Fruit fly (Drosophila melanogaster): ENCODE results near the gene FER.
A peak's percentile ranks its signal among the peaks of the same experiment; 100 is the strongest.

FER gene

DNA sequence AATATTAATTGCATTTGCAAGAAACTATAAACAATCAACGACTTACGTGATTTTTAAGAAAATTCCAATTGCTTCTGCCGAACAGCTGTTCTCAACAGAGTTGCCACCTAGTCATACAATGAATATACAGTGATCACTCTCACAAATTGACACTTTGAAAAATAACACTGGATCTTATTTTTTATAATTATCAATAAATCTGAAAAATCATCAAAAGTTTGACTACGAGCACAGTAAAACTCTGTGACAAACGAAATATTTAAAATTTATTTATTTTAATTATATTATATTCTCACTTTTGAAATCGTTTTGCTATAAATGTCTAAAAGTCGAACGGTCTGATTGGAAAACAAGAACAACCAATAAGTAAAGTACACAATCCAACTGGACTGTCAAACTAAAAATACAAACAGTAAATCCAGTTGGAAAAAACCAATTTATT, 5.6 kb upstream of the FER start, which contains the start of gene CG34117:
Gene CG34117, minus strand, starts transcription at position 103 of the 442 bp plus-strand sequence.
- TF ChIP-seq ap (GFP tag; IDR thresholded peaks at IDR 0.05) (peak; percentile 42; the same call in 1 of the 2 replicates), CG2875 (GFP tag; optimal IDR thresholded peaks at IDR 0.05) (peak; percentile 48), Blimp-1 (GFP tag; optimal IDR thresholded peaks at IDR 0.05) (peak; percentile 76), CG17359 (tag; optimal IDR thresholded peaks at IDR 0.05) (peak; percentile 86), schlank (tag; optimal IDR thresholded peaks at IDR 0.05) (peak; percentile 54), bcd (GFP tag; optimal IDR thresholded peaks at IDR 0.05) (peak; percentile 61), YL-1 (GFP tag; optimal IDR thresholded peaks at IDR 0.05) (peak; percentile 59), ERR (GFP tag; optimal IDR thresholded peaks at IDR 0.05) (peak; percentile 16), CG12769 (tag; optimal IDR thresholded peaks at IDR 0.05) (peak; percentile 68), insv (GFP tag; optimal IDR thresholded peaks at IDR 0.05) (peak; percentile 80 to 100), CG8924 (tag; optimal IDR thresholded peaks at IDR 0.05) (peak; percentile 88), danr (GFP tag; IDR thresholded peaks at IDR 0.05) (0 out of 2 replicates have a peak, but pooled peaks have one; percentile 31), sima (GFP tag; optimal IDR thresholded peaks at IDR 0.05) (no peak), ac (GFP tag; optimal IDR thresholded peaks at IDR 0.05) (no peak), hb (GFP tag; IDR thresholded peaks at IDR 0.05; ENCODE audit: partially characterized antibody) (no peak), CG17829 (tag; optimal IDR thresholded peaks at IDR 0.05) (peak; percentile 89), zf30C (GFP tag; optimal IDR thresholded peaks at IDR 0.05) (peak; percentile 2), sd (tag; optimal IDR thresholded peaks at IDR 0.05) (peak; percentile 89), CG15601 (tag; optimal IDR thresholded peaks at IDR 0.05) (peak; percentile 71), ham (GFP tag; IDR thresholded peaks at IDR 0.05) (peak; percentile 33; the same call in 1 of the 2 replicates), HLH54F (GFP tag; optimal IDR thresholded peaks at IDR 0.05) (no peak), pan (optimal IDR thresholded peaks at IDR 0.05) (no peak), pan (GFP tag; optimal IDR thresholded peaks at IDR 0.05 in 1 of 2, IDR thresholded peaks at IDR 0.05 in 1 of 2) (peak in 1 of 2 experiments; percentile 88), nau (GFP tag; optimal IDR thresholded peaks at IDR 0.05) (peak; percentile 54), Bgb (GFP tag; IDR thresholded peaks at IDR 0.05; ENCODE audit: partially characterized antibody) (no peak), ara (GFP tag; IDR thresholded peaks at IDR 0.05) (peak; percentile 81), gt (GFP tag; IDR thresholded peaks at IDR 0.05) (peak; percentile 51), gce (GFP tag; IDR thresholded peaks at IDR 0.05) (peak; percentile 71; the same call in 2 of the 3 replicates), CG31224 (GFP tag; IDR thresholded peaks at IDR 0.05) (peak; percentile 55), croc (GFP tag; conservative IDR thresholded peaks at IDR 0.05) (peak; percentile 37), dan (GFP tag; IDR thresholded peaks at IDR 0.05) (no peak), CG11504 (tag; optimal IDR thresholded peaks at IDR 0.05) (peak; percentile 80), CG14965 (GFP tag; optimal IDR thresholded peaks at IDR 0.05; ENCODE audit: borderline replicate concordance) (no peak), Opbp (GFP tag; IDR thresholded peaks at IDR 0.05; ENCODE audit: partially characterized antibody) (no peak), en (GFP tag; optimal IDR thresholded peaks at IDR 0.05) (no peak), MTF-1 (GFP tag; optimal IDR thresholded peaks at IDR 0.05; ENCODE audit: borderline replicate concordance) (peak; percentile 41), CG17612 (GFP tag; IDR thresholded peaks at IDR 0.05) (peak; percentile 5; the same call in 1 of the 2 replicates), ci (GFP tag; IDR thresholded peaks at IDR 0.05) (peak; percentile 84), z (GFP tag; IDR thresholded peaks at IDR 0.05) (no peak), org-1 (GFP tag; optimal IDR thresholded peaks at IDR 0.05) (peak; percentile 25), CG2202 (tag; optimal IDR thresholded peaks at IDR 0.05) (peak; percentile 50), CG7987 (GFP tag; optimal IDR thresholded peaks at IDR 0.05) (peak; percentile 68), pita (GFP tag; optimal IDR thresholded peaks at IDR 0.05) (no peak), tin (GFP tag; optimal IDR thresholded peaks at IDR 0.05) (peak; percentile 79), jumu (GFP tag; optimal IDR thresholded peaks at IDR 0.05) (peak; percentile 25), CG13894 (tag; optimal IDR thresholded peaks at IDR 0.05) (peak; percentile 85), mam (GFP tag; optimal IDR thresholded peaks at IDR 0.05) (peak; percentile 76), gsb-n (tag; optimal IDR thresholded peaks at IDR 0.05) (peak; percentile 75), emc (GFP tag; optimal IDR thresholded peaks at IDR 0.05) (no peak), CG10209 (GFP tag; optimal IDR thresholded peaks at IDR 0.05) (peak; percentile 77)

Data from whole organism, embryonic.